Fruit fly (Drosophila melanogaster) whole organism, wandering third instar larva: Measurements from ENCODE around the gene CG10570.

Experiments
- Abd-B ChIP-seq: fragments of >200 bp; optimal IDR thresholded peaks from 2 replicates; lab custom pipeline; 2017; ENCODE audit warnings: missing biosample characterization, missing genetic modification characterization
- CG32264 ChIP-seq: fragments of 200-800 bp; sonication (Bioruptor generic); optimal IDR thresholded peaks from 2 replicates; lab custom pipeline; 2016; ENCODE audit warnings: missing biosample characterization, missing genetic modification characterization
- CrebA ChIP-seq: fragments of 200-800 bp; sonication (Bioruptor generic); optimal IDR thresholded peaks from 2 replicates; lab custom pipeline; 2016; ENCODE audit warnings: missing biosample characterization, mild to moderate bottlenecking, missing genetic modification characterization, borderline replicate concordance
- Dfd ChIP-seq: fragments of >200 bp; optimal IDR thresholded peaks from 2 replicates; lab custom pipeline; 2017; ENCODE audit warnings: missing biosample characterization, missing genetic modification characterization
- Dif ChIP-seq: fragments of 200-275, 200-300 bp; sonication (Bioruptor generic); optimal IDR thresholded peaks from 2 replicates; lab custom pipeline; 2018; ENCODE audit warnings: missing biosample characterization, missing genetic modification characterization; ENCODE audit not compliant: partially characterized antibody
- GATAd ChIP-seq: sonication (Bioruptor generic); optimal IDR thresholded peaks from 2 replicates; lab custom pipeline; 2016; ENCODE audit warnings: missing biosample characterization, missing genetic modification characterization
- HLH106 ChIP-seq: fragments of 200-800 bp; optimal IDR thresholded peaks from 3 replicates; lab custom pipeline; 2019; ENCODE audit warnings: missing biosample characterization, mild to moderate bottlenecking, missing genetic modification characterization, moderate library complexity
- Hnf4 ChIP-seq: fragments of 200-800 bp; sonication (Bioruptor generic); optimal IDR thresholded peaks from 2 replicates; lab custom pipeline; 2016; ENCODE audit warnings: missing biosample characterization, mild to moderate bottlenecking, missing genetic modification characterization
- Hr83 ChIP-seq: fragments of 200-300 bp; sonication (Bioruptor generic); optimal IDR thresholded peaks from 2 replicates; lab custom pipeline; 2016; ENCODE audit warnings: missing biosample characterization, mild to moderate bottlenecking, missing genetic modification characterization, moderate library complexity; ENCODE audit not compliant: poor library complexity, severe bottlenecking
- Myc ChIP-seq: fragments of >200 bp; optimal IDR thresholded peaks from 2 replicates; lab custom pipeline; 2017
- N ChIP-seq: fragments of >200 bp; optimal IDR thresholded peaks from 2 replicates; lab custom pipeline; 2018; ENCODE audit warnings: missing biosample characterization, missing external identifiers, missing genetic modification characterization
- Rel ChIP-seq, 2 experiments: fragments of 200-800 bp; sonication (Bioruptor generic) in 1 of 2; optimal IDR thresholded peaks; 2 replicates in 1 of 2; 3 replicates in 1 of 2; lab custom pipeline; 2016 to 2019; ENCODE audit warnings: mild to moderate bottlenecking in 2 of 2, missing biosample characterization in 2 of 2, missing genetic modification characterization in 2 of 2, moderate library complexity in 1 of 2
- Sp1 ChIP-seq: fragments of 200-800 bp; sonication (Bioruptor generic); optimal IDR thresholded peaks from 3 replicates; lab custom pipeline; 2019; ENCODE audit warnings: missing biosample characterization, mild to moderate bottlenecking, missing genetic modification characterization, moderate library complexity
- Vsx2 ChIP-seq: fragments of 200-300, 225-300 bp; sonication (Bioruptor generic); optimal IDR thresholded peaks from 2 replicates; lab custom pipeline; 2018; ENCODE audit warnings: missing biosample characterization, missing genetic modification characterization; ENCODE audit not compliant: partially characterized antibody
- br ChIP-seq: fragments of 200-800 bp; sonication (Bioruptor generic); optimal IDR thresholded peaks from 2 replicates; lab custom pipeline; 2016; ENCODE audit warnings: missing biosample characterization, missing genetic modification characterization
- dl ChIP-seq, 2 experiments: fragments of 175-275, 200-275 bp in 1 of 2; fragments of 200-275 bp in 1 of 2; sonication (Bioruptor generic); optimal IDR thresholded peaks; lab custom pipeline; 2018; ENCODE audit warnings: mild to moderate bottlenecking in 2 of 2, missing biosample characterization in 2 of 2, missing genetic modification characterization in 2 of 2, moderate library complexity in 2 of 2; ENCODE audit not compliant: partially characterized antibody in 2 of 2, insufficient read depth in 1 of 2
- dmrt93B ChIP-seq: fragments of 200-800 bp; sonication (Bioruptor generic); optimal IDR thresholded peaks from 2 replicates; lab custom pipeline; 2018; ENCODE audit warnings: missing biosample characterization, mild to moderate bottlenecking, missing genetic modification characterization
- ey ChIP-seq: fragments of 200-800 bp; sonication (Bioruptor generic); optimal IDR thresholded peaks from 2 replicates; lab custom pipeline; 2016; ENCODE audit warnings: missing biosample characterization, missing genetic modification characterization
- h ChIP-seq: fragments of 200-800 bp; sonication (Bioruptor generic); optimal IDR thresholded peaks from 3 replicates; lab custom pipeline; 2016; ENCODE audit warnings: missing biosample characterization, mild to moderate bottlenecking, missing genetic modification characterization
- lola ChIP-seq: fragments of >200 bp; optimal IDR thresholded peaks from 2 replicates; lab custom pipeline; 2017; ENCODE audit warnings: missing biosample characterization, missing genetic modification characterization
- pan ChIP-seq: fragments of >200 bp; optimal IDR thresholded peaks from 2 replicates; lab custom pipeline; 2017
- psq ChIP-seq: fragments of 200-800 bp; sonication (Bioruptor generic); optimal IDR thresholded peaks from 3 replicates; lab custom pipeline; 2017; ENCODE audit warnings: missing biosample characterization, mild to moderate bottlenecking, missing genetic modification characterization, moderate library complexity
- sage ChIP-seq: fragments of 200-800 bp; sonication (Bioruptor generic); optimal IDR thresholded peaks from 2 replicates; lab custom pipeline; 2016; ENCODE audit warnings: missing biosample characterization, mild to moderate bottlenecking, missing genetic modification characterization
- woc ChIP-seq: sonication (Bioruptor generic); optimal IDR thresholded peaks from 2 replicates; lab custom pipeline; 2016; ENCODE audit warnings: missing biosample characterization, mild to moderate bottlenecking, missing genetic modification characterization

Gene CG10570

dm6 chr2L:18789773-18790385 lies 21.2 kb downstream of the CG10570 start:
- no peak for TF ChIP-seq Rel (GFP tag; optimal IDR thresholded peaks at IDR 0.05; lab: Kevin White, UChicago)
- peak; percentile 13 for TF ChIP-seq Rel (tag; optimal IDR thresholded peaks at IDR 0.05; lab: Kevin White, UChicago)
- TF ChIP-seq N (GFP tag; lab: Kevin White, UChicago) = no peak
- TF ChIP-seq dmrt93B (GFP tag; lab: Kevin White, UChicago) = no peak
- TF ChIP-seq woc (GFP tag; lab: Kevin White, UChicago) = no peak

dm6 chr2L:18788953-18789352 lies 22.1 kb downstream of the CG10570 start:
- TF ChIP-seq Dif (GFP tag; lab: Kevin White, UChicago) (no peak), Rel (GFP tag; optimal IDR thresholded peaks at IDR 0.05; lab: Kevin White, UChicago) (no peak), Rel (tag; optimal IDR thresholded peaks at IDR 0.05; lab: Kevin White, UChicago) (peak; percentile 57), Sp1 (GFP tag; lab: Kevin White, UChicago) (peak; percentile 7), Hr83 (GFP tag; lab: Kevin White, UChicago) (no peak), CrebA (GFP tag; lab: Kevin White, UChicago) (peak; percentile 20), h (GFP tag; lab: Kevin White, UChicago) (peak; percentile 27), br (GFP tag; lab: Kevin White, UChicago) (no peak)

dm6 chr2L:18787415-18787989 lies 23.6 kb downstream of the CG10570 start:
- TF ChIP-seq Vsx2 (GFP tag; lab: Kevin White, UChicago) (no peak), Rel (GFP tag; optimal IDR thresholded peaks at IDR 0.05; lab: Kevin White, UChicago) (no peak), Rel (tag; optimal IDR thresholded peaks at IDR 0.05; lab: Kevin White, UChicago) (peak; percentile 16)

dm6 chr2L:18785026-18785600 lies 25.9 kb downstream of the CG10570 start:
- TF ChIP-seq CG32264 (GFP tag; lab: Kevin White, UChicago) = no peak
- TF ChIP-seq Dif (GFP tag; lab: Kevin White, UChicago) = no peak
- TF ChIP-seq lola (GFP tag; lab: Kevin White, UChicago) = no peak
- no peak for TF ChIP-seq Vsx2 (GFP tag; lab: Kevin White, UChicago)
- TF ChIP-seq woc (GFP tag; lab: Kevin White, UChicago) = no peak
- TF ChIP-seq, all 38 proteins: peak for 0

dm6 chr2L:18783357-18784040 lies 27.6 kb downstream of the CG10570 start:
- TF ChIP-seq Dfd (GFP tag; lab: Kevin White, UChicago) = peak; percentile 35
- TF ChIP-seq Hr83 (GFP tag; lab: Kevin White, UChicago) = no peak
- no peak for TF ChIP-seq N (GFP tag; lab: Kevin White, UChicago)
- TF ChIP-seq HLH106 = no peak

- TF ChIP-seq dl (GFP tag; optimal IDR thresholded peaks at IDR 0.05; lab: Kevin White, UChicago; ENCODE audit: insufficient read depth in 1 of 2, partially characterized antibody in 2 of 2) = peak; percentile 1 to 2
- TF ChIP-seq Hnf4 (GFP tag; lab: Kevin White, UChicago) = no peak
- TF ChIP-seq Dif (GFP tag; lab: Kevin White, UChicago) = peak; percentile 26
These were observed 28.1 kb downstream of the CG10570 start for dm6 chr2L:18782936-18783335.

- TF ChIP-seq Myc (lab: Kevin White, UChicago) = no peak
- TF ChIP-seq Sp1 (GFP tag; lab: Kevin White, UChicago) = no peak
- TF ChIP-seq N (GFP tag; lab: Kevin White, UChicago) = no peak
- TF ChIP-seq Abd-B = no peak
- no peak for TF ChIP-seq Rel (GFP tag; optimal IDR thresholded peaks at IDR 0.05; lab: Kevin White, UChicago)
- TF ChIP-seq Rel (tag; optimal IDR thresholded peaks at IDR 0.05; lab: Kevin White, UChicago) = no peak
- TF ChIP-seq psq (GFP tag; lab: Kevin White, UChicago) = no peak
- no peak for TF ChIP-seq GATAd (GFP tag; lab: Kevin White, UChicago)
- no peak for TF ChIP-seq sage (GFP tag; lab: Kevin White, UChicago)
- TF ChIP-seq woc (GFP tag; lab: Kevin White, UChicago) = no peak
- no peak for TF ChIP-seq ey
- no peak for TF ChIP-seq pan
These were observed 28.7 kb downstream of the CG10570 start for dm6 chr2L:18782212-18782825.
